Fruit fly (Drosophila melanogaster) whole organism, larva: ENCODE measurements around the gene ND-15.

Experiments used
- noc ChIP-seq: fragments of 200-800 bp; sonication (Bioruptor generic); optimal IDR thresholded peaks from 3 replicates; lab custom pipeline; 2019; ENCODE audit warnings: missing biosample characterization, mild to moderate bottlenecking, missing genetic modification characterization, moderate library complexity

The ND-15 gene

DNA sequence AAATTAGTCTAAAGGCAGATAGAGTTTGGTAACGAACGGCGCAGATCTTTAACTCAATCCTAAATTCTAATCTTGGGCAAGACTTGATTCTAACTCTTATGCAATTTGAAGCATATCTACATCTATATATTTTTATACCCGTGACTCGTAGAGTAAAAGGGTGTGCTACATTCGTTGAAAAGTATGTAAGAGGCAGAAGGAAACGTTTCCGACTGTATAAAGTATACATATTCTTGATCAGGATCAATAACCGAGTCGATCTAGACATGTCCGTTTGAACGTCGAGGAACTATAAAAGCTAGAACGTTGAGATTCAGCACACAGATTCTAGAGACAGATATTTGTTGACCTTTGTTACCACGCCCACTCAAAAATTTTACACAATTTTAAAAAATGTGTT lies 1.9 kb downstream of the ND-15 start, which contains the start of gene CG13694:
Gene CG13694 (minus strand): TSS at position 101 of the 400 bp plus-strand sequence.
- no peak for TF ChIP-seq noc (tag; lab: Kevin White, UChicago)

DNA sequence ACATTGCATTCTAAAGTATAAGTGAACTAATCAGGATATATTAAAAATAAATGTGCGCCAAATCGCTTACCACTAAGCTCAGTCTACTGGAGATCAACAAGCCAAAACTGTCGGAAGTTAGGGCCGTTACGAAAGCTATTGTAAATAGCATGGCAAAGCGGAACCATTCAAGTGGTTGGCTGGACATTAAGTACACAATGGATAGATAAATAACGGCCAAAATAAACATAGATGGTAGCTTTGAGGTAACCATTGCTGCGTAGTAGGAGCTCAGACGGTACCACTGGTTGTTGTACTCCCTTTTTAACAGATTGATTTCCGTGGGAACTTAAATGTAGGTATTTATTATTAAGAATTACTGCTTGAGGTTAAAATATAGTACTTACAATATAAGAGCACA lies 3.2 kb downstream of the ND-15 start:
- no peak for TF ChIP-seq noc (tag; lab: Kevin White, UChicago)

DNA sequence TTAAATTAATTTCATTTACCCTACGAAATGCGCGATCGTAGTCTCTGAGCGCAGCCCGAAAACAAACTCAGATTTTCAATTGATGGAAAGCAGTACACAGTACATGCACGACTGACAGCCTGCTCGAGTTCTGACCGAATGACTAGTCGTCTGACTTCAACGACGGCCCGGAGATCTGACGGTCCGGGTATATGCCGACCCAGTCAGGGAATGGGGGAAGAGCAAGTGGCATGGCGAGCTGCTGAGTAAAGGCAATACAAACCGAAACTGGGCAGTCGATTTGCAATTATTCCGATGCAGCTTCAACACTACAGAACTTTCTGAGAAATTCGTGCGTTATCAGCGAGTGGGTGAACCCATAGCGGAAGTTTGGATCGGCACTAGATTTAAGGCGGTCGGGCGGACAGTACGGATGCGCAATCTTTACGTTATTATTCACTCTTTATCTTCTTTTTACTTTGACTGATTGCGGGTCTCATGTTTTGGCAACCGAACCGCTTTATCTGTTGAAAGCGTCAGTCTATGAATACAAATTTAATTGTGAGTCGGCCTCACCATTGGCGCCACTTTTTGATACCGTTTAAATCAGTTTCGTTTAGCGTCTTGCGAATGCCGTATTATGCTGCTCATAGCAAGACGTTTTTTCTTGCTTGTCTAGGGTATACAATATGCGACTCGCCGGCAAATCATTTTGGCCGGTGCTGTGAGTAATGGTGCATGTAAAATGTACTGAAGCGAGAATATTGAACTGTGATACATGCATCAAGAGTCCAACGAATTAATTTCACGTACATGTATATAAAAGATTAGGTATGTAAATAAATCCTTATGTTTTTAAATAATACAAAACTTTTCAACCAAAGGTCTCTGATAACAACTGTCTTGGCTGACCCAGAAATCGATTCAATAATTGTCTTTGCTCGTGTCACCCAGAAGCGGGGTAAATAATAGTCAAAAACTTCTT lies 6.2 kb downstream of the ND-15 start:
- peak; percentile 27 for TF ChIP-seq noc (tag; lab: Kevin White, UChicago)

DNA sequence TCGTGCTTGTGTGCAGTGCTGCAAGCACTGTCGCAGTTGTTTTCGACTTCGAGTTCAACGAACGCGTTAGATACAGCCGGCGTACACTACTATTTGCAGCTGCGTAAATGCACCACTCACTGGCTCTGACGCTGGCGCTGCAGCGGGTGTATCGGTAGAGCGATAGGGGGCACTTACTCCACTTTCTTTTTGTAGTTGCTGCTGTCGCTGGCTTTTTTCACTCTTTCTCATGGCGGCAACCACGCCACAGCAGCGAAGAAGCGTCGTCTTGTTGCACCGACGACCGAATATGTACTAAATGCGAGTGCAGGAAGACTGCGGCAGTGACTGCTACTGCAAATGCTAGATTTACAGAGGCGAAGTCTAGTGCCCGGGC lies 6.9 kb downstream of the ND-15 start, which contains the start of gene CG4822:
Gene CG4822 (minus strand): TSS at position 299 of the 376 bp plus-strand sequence.
- TF ChIP-seq noc (tag; lab: Kevin White, UChicago): no peak

DNA sequence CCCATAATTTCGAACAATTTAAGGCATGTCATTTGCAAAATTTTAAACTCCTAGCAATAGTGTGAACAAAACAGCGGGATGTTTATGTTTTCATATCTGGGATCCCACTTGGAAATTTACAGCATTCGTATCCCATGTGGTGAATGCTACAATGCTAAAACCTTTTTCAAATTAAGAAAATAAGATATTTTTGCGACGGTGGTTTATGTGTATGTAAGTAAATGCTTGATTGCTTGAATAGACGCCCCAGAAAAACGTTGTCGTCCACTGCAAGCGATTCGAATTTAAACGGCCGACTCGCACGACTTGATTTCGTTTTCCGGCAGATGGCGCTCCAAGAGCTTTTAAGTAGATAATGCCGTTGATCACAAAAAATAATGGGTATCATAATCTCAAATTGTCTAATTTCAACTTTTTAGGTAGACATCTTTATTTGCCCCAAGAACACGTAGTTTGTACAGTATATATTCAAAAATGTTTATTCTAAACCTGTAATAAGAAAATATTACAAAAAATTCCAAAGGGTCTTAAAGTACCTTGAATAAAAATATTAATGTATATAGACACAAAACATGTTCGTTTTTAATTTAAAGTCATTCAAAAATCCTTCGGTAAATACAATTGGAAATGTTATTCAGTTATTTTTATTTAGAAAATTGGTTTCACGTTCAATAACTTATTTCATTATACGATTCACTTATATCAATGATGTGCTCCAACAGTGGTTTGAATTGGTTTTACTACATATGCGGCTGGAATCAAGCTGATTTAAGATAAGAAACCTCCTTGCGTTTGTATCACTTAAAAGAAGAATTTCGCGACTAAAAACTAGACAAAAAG lies 7.9 kb downstream of the ND-15 start:
- no peak for TF ChIP-seq noc (tag; lab: Kevin White, UChicago)

DNA sequence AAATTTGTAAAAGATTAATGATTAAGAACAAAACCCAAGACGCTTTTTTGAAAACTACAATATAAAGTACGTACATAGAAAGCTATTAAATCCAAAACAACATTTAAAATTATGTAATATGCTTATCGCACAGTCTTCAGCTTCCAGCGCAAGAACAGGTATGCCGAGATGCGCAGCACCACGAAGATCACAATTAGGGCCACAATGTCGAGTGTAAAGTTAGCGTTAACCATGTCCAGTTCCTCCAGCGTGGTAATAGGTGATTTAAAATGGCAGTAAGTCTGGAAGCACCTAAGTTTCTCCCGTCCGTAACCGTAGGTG lies 8.4 kb downstream of the ND-15 start:
- no peak for TF ChIP-seq noc (tag; lab: Kevin White, UChicago)

DNA sequence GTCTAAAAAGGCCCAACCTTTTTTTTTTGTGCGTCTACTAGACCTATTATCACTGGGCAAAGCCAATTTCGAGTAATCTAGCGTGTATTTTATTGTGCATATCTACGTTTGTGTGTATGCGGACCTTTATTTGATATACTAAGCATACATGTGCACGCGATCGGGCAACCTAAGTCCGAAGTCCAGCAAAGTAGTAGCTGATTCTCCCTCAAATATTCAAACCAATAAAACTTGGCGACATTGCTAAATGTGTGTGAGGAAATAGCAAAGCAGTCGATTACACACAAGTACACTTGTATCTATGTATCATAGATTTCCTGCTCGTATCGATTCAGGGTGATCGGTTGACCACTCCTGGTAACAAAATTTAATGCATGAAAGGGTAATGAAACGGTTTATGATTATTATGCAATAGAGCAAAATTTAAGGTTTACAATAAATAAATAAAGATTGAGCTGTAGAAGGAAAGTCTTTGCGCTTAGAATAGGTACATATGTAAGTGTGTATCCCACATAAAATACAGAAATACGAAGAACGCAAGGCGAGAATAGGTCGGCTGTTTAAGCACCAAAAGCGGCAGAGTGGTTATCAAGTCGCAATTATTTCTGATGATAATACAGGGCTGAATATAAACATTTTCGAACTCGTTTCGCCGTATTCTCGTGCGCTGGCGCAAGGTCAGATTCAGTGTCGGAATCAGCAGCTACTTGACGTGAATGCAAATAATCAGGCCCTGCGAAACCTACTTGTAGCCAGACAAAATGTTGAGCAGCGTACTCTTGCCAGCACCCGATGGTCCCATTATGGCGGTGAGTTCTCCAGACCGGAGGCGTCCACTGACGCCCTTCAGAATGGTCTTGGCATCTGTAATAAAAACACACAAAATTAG lies 11.1 kb downstream of the ND-15 start:
- TF ChIP-seq noc (tag; lab: Kevin White, UChicago): peak; percentile 36

DNA sequence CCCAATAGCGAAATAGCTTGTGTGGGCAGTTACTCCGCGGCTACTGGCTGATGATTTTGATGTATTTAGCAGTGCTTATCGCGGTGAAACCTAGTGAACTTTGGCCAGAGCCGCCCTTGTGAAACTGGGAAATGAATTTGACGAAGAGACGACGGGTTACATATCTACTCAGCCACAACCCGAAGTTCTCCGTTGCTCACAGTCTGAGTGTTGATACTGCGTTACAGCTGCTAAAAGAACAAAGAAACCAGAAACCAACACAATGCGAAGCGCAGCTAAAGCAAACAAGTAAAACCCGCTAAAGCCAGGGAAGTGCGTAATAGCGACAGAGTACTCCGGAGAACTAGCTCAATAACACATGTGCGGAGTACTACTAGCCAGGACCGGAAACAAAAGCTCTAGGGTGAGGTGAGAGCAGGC lies 13.8 kb downstream of the ND-15 start:
- no peak for TF ChIP-seq noc (tag; lab: Kevin White, UChicago)

DNA sequence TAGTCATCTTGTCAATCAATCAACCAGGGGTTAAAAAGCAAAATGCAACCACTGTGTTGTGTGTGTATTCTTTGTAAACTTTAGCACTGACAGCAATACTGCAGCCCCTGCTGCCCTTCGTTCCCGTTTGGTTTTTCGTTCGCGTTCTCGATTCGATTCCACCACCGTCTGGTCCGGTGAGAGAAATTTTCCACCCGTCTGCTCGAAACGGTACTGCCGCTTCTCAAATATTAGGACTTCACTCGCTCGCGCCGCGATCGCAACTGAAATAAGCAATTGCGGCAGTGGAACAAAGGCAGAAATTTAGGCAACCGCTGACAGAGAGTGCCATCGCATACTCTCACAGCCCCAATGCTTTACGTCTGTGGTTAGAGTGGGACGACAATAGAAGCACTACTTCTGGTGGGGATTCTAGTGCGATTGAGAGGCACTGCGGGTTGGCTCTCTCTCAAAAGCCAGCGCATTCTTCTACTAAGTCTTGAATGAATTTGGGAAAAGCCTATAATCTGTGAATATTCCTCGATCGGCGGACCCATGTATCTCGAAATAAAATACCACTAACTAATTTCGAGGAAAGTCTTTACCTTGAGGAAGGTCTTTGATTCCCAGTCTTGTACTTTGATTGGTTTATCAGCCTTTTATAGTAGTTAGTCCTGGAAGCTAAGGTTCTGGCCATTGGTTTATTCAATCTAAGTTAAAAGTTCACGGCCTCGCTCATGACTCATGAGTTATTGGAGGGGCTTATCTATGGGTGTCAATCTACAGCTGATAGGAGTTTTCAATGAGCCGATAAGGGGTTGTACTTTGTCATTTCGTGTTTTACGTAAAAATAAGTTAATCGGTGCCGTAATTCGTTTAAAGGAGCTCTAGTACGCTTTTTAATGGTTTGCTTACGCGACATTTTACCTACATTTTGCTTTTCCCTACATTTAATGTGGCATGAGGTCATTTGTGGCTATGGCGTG lies 14.7 kb downstream of the ND-15 start:
- TF ChIP-seq noc (tag; lab: Kevin White, UChicago): peak; percentile 59

DNA sequence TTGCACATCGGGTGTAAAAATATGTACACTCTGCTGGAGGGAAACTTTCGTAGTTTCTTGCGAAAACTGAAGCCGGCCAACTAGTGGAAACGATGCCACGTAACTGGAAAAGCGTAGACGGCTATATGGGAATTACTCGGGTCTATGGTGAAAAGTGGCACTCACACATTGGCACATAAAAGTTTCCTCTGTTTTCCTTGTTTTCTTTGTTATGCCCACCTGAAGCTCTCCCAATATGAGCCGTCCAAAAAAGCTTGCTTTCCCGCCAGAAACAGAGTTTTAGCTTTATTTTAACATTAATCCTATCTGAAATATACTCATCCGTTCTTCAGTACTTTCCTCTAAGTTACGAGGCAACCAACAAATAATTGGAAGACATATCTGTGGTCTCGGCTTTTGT lies 16.2 kb downstream of the ND-15 start, which contains the start of gene CG3164:
Gene CG3164 (minus strand): TSS at position 101 of the 400 bp plus-strand sequence.
- TF ChIP-seq noc (tag; lab: Kevin White, UChicago): no peak

DNA sequence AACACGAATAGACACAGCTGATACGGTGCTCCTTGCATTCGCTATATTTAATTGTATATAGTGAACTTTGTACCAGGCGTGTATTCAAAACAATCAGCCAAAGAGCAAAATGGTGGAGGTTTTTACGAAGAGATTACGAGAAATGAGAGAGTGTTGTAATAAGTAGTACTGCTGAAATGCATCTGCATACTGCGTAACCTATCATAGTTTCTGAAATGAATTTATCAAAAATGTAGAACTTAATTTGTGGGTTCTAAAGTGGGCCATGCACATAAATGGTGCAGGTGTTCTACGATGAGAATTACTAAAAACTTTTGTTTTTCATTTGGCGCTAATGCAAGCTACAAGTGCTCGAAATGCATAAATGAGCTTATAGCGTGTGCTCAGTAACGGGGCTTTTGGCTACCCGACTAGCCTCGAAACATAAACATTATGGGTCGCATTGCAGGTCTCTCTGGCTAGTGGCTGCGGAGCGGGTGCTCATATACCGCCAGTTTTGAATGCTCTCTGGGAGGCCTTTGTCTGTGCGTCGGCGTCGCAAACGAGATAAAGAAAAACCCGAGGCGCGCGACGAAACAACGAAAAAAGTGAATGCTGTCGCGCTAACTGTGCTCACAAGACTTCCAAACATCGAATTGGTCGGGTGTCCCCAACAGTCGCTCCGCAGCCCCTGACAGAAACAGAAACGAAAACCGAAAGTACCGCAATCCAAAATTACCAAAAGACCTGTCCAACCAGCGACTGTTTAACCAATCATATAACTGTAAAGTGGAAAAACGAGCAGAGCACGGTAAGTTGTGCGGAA lies 17.1 kb downstream of the ND-15 start, which contains the start of gene Gs1:
Gene Gs1 (plus strand): TSS at position 612 of the 805 bp plus-strand sequence.
- TF ChIP-seq noc (tag; lab: Kevin White, UChicago): peak; percentile 71

DNA sequence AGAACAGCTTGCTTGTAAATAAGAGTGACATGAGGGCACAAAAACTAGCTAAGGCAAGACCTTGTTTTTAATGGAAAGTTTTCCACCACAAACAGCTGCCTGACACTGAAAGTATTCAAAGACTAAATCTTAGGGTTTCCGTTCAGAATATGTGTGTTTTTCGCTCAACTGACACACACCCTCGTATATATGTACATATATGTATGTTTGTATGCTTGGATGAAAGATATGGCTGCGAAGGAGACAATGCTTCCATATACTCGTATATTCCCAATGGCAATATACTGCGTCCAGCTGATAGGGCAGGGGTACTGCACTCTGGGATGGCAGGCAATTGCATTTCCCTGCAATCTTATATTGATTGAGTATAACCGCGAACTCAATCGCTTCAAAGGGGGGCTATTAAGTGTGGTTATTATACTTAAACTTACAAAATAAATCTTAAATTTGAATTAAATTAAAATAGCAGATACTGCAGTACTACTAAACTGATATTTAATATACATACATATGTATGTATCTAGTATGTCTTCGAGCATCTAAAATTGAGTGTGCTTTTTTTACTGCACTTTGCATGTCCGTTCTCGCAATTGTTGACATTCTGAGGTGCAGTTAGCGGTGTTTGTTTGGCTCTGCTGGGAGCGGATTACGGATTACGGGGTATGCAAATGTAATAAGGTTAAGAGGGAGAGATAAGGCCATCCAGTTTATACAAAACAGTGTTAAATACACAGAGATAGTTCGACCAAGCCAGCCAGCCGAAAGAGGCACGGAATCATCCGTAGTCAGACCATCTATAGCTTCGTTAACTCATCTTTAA lies 20.2 kb downstream of the ND-15 start:
- TF ChIP-seq noc (tag; lab: Kevin White, UChicago): no peak
